Worm (Caenorhabditis elegans): ENCODE results near the gene Y43F8B.18.
A peak's percentile ranks its signal among the peaks of the same experiment; 100 is the strongest.

The Y43F8B.18 gene

DNA sequence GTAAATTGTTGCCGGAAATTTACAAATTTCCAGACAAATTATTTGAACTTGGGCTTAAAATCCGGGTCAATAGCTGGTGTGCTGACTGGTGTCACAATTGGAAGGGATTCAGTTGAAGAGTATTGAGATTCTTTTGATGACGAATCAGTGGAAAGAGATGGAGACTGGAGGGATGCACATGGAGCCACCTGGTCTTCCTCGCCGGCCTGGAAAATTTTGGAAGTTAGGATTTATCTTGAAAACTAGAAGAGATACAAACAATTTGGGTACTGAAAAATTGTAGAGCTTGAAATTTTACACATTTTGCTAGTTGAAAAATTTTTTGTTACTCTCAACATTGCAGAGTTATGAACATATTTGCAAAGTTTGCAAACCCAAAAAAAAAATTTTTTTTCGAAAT is 34.3 kb downstream of the Y43F8B.18 start:
- TF ChIP-seq snu-23 (GFP tag; optimal IDR thresholded peaks at IDR 0.05), result no peak
- TF ChIP-seq grh-1 (GFP tag; IDR thresholded peaks at IDR 0.05), result peak; percentile 29; the same call in 1 of the 2 replicates

DNA sequence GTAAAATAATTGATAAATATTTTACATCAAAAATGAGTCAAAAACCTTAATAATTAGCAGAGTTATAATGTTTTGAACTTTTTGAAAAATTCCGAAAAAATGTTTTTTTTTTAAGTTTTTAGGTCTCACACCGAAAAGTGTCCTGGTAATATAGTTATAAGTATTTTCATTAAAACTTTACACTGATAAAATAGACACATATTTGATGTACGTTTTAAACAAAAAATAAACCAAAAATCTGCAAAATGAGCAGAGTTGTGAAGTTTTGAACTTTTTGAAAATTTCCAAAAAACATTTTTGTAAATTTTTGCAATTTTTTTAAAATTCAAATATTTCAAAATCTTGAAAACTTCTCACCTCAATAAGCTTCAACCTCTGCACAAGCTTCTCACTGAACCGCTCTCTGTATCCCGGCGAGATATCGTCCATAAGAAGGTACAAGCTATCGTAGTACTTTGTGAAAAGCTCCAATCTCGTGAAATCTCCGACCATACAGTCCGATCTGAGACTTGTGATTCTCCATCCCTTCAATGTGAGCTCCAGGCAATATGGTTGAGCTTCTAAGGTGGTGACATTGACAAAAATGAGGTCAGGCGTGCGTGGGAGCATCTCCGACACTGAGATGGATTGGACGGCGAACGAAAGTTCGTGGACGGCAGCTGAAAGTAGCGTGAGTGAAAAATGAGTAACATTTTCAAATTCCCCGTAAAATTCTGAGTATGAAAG is 35.0 kb downstream of the Y43F8B.18 start:
- TF ChIP-seq lsy-2 (tag; optimal IDR thresholded peaks at IDR 0.05), result peak in 1 of 2 experiments; percentile 8
- no peak for TF ChIP-seq efl-1 (optimal IDR thresholded peaks at IDR 0.05)
- peak in 1 of 2 experiments; percentile 84 for TF ChIP-seq efl-1 (GFP tag; optimal IDR thresholded peaks at IDR 0.05 in 1 of 2)
- TF ChIP-seq nhr-28 (tag; optimal IDR thresholded peaks at IDR 0.05), result no peak
- peak; percentile 70 for TF ChIP-seq ama-1 (optimal IDR thresholded peaks at IDR 0.05)

ce11 chrV:19521351-19522278 is 35.8 kb downstream of the Y43F8B.18 start:
- TF ChIP-seq elt-2 (tag; optimal IDR thresholded peaks at IDR 0.05), result peak; percentile 12
- TF ChIP-seq pag-3 (tag; optimal IDR thresholded peaks at IDR 0.05; ENCODE audit: borderline replicate concordance, insufficient read depth), result peak; percentile 26
- TF ChIP-seq nhr-28 (tag; optimal IDR thresholded peaks at IDR 0.05), result no peak
- TF ChIP-seq mdl-1 (tag; optimal IDR thresholded peaks at IDR 0.05), result peak in 1 of 2 experiments; percentile 82
- peak; percentile 80 for TF ChIP-seq nhr-20 (tag; optimal IDR thresholded peaks at IDR 0.05)
- peak; percentile 18 for TF ChIP-seq jun-1 (tag; optimal IDR thresholded peaks at IDR 0.05)
- TF ChIP-seq lin-15B (tag; optimal IDR thresholded peaks at IDR 0.05), result no peak
- peak; percentile 84 for TF ChIP-seq nhr-19 (GFP tag; conservative IDR thresholded peaks at IDR 0.05)
- peak; percentile 11 for TF ChIP-seq mef-2 (tag; optimal IDR thresholded peaks at IDR 0.05)
- TF ChIP-seq lin-14 (GFP tag; optimal IDR thresholded peaks at IDR 0.05), result peak; percentile 81
- TF ChIP-seq lin-39 (tag; optimal IDR thresholded peaks at IDR 0.05), result peak; percentile 83
- TF ChIP-seq sptf-1 (tag; optimal IDR thresholded peaks at IDR 0.05), result no peak
- peak; percentile 83 for TF ChIP-seq nhr-71 (tag; optimal IDR thresholded peaks at IDR 0.05)
- peak in 1 of 2 experiments; percentile 45 for TF ChIP-seq lin-35 (GFP tag; optimal IDR thresholded peaks at IDR 0.05)
- no peak for TF ChIP-seq unc-98 (GFP tag; IDR thresholded peaks at IDR 0.05)
- TF ChIP-seq ceh-63 (GFP tag; optimal IDR thresholded peaks at IDR 0.05), result no peak
- TF ChIP-seq dpl-1 (GFP tag; optimal IDR thresholded peaks at IDR 0.05), result peak in 1 of 3 experiments; percentile 35
- peak; percentile 65 for TF ChIP-seq snu-23 (GFP tag; optimal IDR thresholded peaks at IDR 0.05)
- peak; percentile 54 for TF ChIP-seq rnt-1 (tag; optimal IDR thresholded peaks at IDR 0.05)
- no peak for TF ChIP-seq sox-4 (tag; optimal IDR thresholded peaks at IDR 0.05)
- peak; percentile 92 for TF ChIP-seq nhr-85 (tag)
- peak; percentile 49 for TF ChIP-seq tbx-2 (tag; optimal IDR thresholded peaks at IDR 0.05)
- peak; percentile 24 for TF ChIP-seq xbp-1 (tag; optimal IDR thresholded peaks at IDR 0.05)
- peak; percentile 33 for TF ChIP-seq lin-13 (GFP tag; optimal IDR thresholded peaks at IDR 0.05)
- peak; percentile 68 for TF ChIP-seq mep-1 (tag; optimal IDR thresholded peaks at IDR 0.05)
- no peak for TF ChIP-seq efl-1 (optimal IDR thresholded peaks at IDR 0.05)
- peak in 1 of 2 experiments; percentile 69 for TF ChIP-seq efl-1 (GFP tag; optimal IDR thresholded peaks at IDR 0.05 in 1 of 2)
- TF ChIP-seq nhr-47 (tag; optimal IDR thresholded peaks at IDR 0.05), result peak; percentile 46
- TF ChIP-seq elt-3 (tag; optimal IDR thresholded peaks at IDR 0.05), result peak in 2 of 6 experiments; percentile 7 to 8
- peak; percentile 2 for TF ChIP-seq irx-1 (tag; optimal IDR thresholded peaks at IDR 0.05)
- no peak for TF ChIP-seq hpl-2 (GFP tag; optimal IDR thresholded peaks at IDR 0.05)
- TF ChIP-seq vab-15 (tag; optimal IDR thresholded peaks at IDR 0.05), result peak; percentile 83
- peak; percentile 54 for TF ChIP-seq nhr-90 (tag; optimal IDR thresholded peaks at IDR 0.05; ENCODE audit: poor library complexity)
- peak in 1 of 2 experiments; percentile 43 for TF ChIP-seq lsy-2 (tag; optimal IDR thresholded peaks at IDR 0.05)

Measured in whole organism, L1 larva.